Worm (Caenorhabditis elegans): Measurements from ENCODE around the gene srj-45.

The srj-45 gene

DNA sequence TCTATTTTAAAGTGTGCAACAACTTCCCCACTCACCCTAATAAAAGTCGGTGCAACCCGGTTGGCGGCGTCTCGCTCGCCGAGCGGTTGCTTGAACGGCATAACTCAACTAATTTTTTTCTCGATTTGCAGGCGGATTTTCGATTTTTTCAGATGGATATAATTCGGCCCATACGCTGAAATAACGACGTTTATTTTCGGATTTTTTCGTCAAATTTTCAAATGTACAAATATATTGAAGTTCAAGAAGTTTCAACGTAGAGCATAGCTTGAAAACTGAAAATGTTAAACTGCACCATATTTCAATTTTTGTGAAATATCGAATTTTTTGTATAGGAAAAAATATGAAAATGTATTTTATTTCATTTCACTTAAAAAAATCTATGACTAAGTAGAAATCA lies 28.6 kb downstream of the srj-45 start, which contains the start of gene ketn-1:
TSS of gene ketn-1 (minus strand) at position 101 of the 400 bp plus-strand sequence.
- TF ChIP-seq ztf-22 (GFP tag; optimal IDR thresholded peaks at IDR 0.05): no peak
- TF ChIP-seq sptf-2 (GFP tag; optimal IDR thresholded peaks at IDR 0.05): no peak
- no peak for TF ChIP-seq ztf-6 (GFP tag; IDR thresholded peaks at IDR 0.05)
- no peak for TF ChIP-seq cebp-2 (GFP tag; IDR thresholded peaks at IDR 0.05)
- TF ChIP-seq F23B12.7 (tag; optimal IDR thresholded peaks at IDR 0.05; ENCODE audit: insufficient read depth): no peak
- TF ChIP-seq ekl-4 (GFP tag; IDR thresholded peaks at IDR 0.05): no peak
- TF ChIP-seq madf-3 (GFP tag; IDR thresholded peaks at IDR 0.05): no peak
- TF ChIP-seq ceh-27 (GFP tag; optimal IDR thresholded peaks at IDR 0.05): no peak
- TF ChIP-seq nfya-2 (GFP tag; IDR thresholded peaks at IDR 0.05): no peak
- TF ChIP-seq Y56A3A.18 (GFP tag; IDR thresholded peaks at IDR 0.05): no peak
- TF ChIP-seq lin-40 (tag; optimal IDR thresholded peaks at IDR 0.05): no peak
- TF ChIP-seq T07F8.4 (tag; optimal IDR thresholded peaks at IDR 0.05): no peak
- no peak for TF ChIP-seq gei-17 (GFP tag; optimal IDR thresholded peaks at IDR 0.05)

DNA sequence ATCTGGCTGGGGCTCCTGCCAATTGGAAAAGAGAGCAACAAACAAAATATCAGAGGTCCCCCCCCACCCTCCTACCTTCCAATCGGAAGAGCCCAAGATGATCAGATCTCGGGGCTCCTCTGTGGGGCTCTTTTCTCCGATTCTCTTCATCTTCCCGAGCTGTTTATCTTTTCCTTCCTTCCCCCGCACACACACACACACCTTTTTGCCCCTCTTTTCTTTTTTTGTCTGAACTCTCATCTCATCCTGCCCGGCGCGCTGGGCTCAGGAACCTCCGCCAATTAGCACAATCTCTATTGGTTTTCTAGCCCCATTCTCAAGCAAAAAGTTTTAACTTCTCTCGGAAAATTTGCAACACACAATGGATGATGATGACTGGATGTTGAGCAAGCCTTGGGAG lies 33.1 kb downstream of the srj-45 start:
- TF ChIP-seq athp-1 (tag; optimal IDR thresholded peaks at IDR 0.05): no peak
- peak; percentile 57 for TF ChIP-seq zfh-2 (GFP tag; conservative IDR thresholded peaks at IDR 0.05)

DNA sequence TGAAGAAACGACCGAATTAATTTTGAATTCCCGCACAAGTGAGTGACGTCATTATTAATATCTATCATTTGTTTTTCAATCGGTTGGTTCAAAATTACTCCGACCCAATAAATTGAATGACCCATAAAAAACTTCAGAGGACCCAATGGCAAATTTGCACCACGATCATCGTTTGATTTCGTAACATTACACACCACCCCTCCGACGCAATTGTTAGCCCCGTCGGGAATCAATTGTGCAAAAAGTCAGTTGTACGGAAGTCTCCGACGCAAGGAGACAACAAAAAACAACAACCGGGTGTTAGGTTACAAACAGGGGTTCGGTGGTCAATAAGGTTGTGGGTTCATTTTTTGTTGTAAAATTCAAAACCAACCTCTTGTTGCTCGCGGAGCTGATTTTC lies 34.4 kb downstream of the srj-45 start:
- TF ChIP-seq nfya-1 (tag; optimal IDR thresholded peaks at IDR 0.05; ENCODE audit: borderline replicate concordance, insufficient read depth): no peak
- TF ChIP-seq sptf-2 (GFP tag; optimal IDR thresholded peaks at IDR 0.05): no peak
- TF ChIP-seq dpff-1 (tag; optimal IDR thresholded peaks at IDR 0.05): no peak
- no peak for TF ChIP-seq hlh-12 (tag; optimal IDR thresholded peaks at IDR 0.05)
- TF ChIP-seq attf-6 (GFP tag; IDR thresholded peaks at IDR 0.05): no peak
- no peak for TF ChIP-seq madf-3 (GFP tag; IDR thresholded peaks at IDR 0.05)
- TF ChIP-seq B0261.1 (tag; optimal IDR thresholded peaks at IDR 0.05): no peak

DNA sequence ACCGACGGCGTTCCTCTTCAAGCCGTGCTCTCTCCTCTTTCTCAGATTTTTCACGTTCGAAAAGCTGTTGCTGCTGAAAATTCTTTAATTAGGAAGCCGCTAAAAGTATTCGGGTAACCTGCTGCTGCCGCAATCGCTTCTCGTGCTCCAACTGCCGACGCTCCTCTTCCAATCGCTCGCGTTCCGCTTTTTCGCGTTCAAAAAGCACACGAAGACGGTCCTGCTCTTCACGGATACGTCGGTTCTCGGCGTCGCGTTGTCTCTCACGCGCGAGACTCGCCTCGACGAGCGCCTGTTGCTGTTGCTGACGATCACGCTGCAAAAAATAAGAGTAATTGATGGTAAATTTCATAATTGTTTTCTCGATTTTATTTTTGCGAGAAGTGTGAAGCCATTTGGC lies 35.7 kb downstream of the srj-45 start:
- TF ChIP-seq egrh-3 (GFP tag; IDR thresholded peaks at IDR 0.05) (peak; percentile 11; the same call in 1 of the 2 replicates), zfh-2 (GFP tag; conservative IDR thresholded peaks at IDR 0.05) (peak; percentile 65; the same call in 1 of the 2 replicates), sea-2 (GFP tag; IDR thresholded peaks at IDR 0.05) (no peak)

DNA sequence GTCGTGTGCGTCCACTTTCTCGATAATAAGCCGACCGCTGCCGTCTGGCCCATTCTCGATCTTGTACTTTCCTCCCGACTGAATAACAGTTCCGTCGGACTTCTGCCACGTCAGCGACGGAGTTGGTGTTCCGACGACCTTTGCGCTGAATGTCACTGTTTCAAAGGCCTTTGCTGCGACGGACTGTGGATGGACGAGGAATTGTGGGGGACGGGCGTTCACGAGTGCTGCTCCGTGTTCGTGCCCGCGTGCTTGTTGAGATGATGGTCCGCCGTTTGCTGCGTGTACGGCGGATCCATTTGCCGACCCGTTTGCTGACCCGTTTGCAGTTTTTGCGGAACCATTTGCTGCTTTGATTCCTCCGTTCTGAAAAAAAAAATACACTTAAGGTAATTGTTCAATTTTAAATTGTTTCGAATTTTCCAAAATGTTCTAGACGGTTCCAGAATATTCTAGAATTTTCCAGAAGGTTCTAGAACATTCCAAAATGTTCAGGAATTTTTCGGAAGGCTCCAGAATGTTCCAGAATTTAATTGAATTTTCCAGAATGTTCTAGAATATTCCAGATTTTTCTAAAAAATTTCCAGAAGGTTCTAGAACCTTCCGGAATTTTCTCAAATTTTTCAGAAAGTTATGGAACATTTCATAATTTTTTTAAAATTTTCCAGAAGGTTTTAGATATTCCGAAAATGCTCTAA lies 37.1 kb downstream of the srj-45 start:
- TF ChIP-seq hlh-26 (GFP tag; conservative IDR thresholded peaks at IDR 0.05) (no peak), unc-130 (GFP tag; optimal IDR thresholded peaks at IDR 0.05) (no peak), akir-1 (GFP tag; optimal IDR thresholded peaks at IDR 0.05) (no peak), rec-8 (tag; optimal IDR thresholded peaks at IDR 0.05) (no peak), ztf-28 (GFP tag; IDR thresholded peaks at IDR 0.05) (no peak), unc-62 (GFP tag; optimal IDR thresholded peaks at IDR 0.05) (no peak), F23B12.7 (tag; optimal IDR thresholded peaks at IDR 0.05; ENCODE audit: insufficient read depth) (no peak), lir-1 (GFP tag; conservative IDR thresholded peaks at IDR 0.05) (no peak), ztf-25 (GFP tag; IDR thresholded peaks at IDR 0.05) (no peak), madf-6 (GFP tag; IDR thresholded peaks at IDR 0.05) (no peak), zfh-2 (GFP tag; conservative IDR thresholded peaks at IDR 0.05) (peak; percentile 60; the same call in 1 of the 2 replicates), nfya-1 (tag; optimal IDR thresholded peaks at IDR 0.05; ENCODE audit: borderline replicate concordance, insufficient read depth) (no peak), F57A8.1 (GFP tag; optimal IDR thresholded peaks at IDR 0.05) (no peak), lin-26 (GFP tag; IDR thresholded peaks at IDR 0.05) (0 out of 2 replicates have a peak, but pooled peaks have one; percentile 24), nhr-179 (tag; optimal IDR thresholded peaks at IDR 0.05) (no peak), ceh-27 (GFP tag; optimal IDR thresholded peaks at IDR 0.05) (no peak), F33H1.4 (GFP tag; IDR thresholded peaks at IDR 0.05) (no peak), hsf-1 (GFP tag; IDR thresholded peaks at IDR 0.05) (peak; percentile 93), D2030.7 (GFP tag; IDR thresholded peaks at IDR 0.05) (no peak), snpc-3.4 (tag; optimal IDR thresholded peaks at IDR 0.05) (no peak), sptf-2 (GFP tag; optimal IDR thresholded peaks at IDR 0.05) (no peak), hrde-1 (tag; optimal IDR thresholded peaks at IDR 0.05; ENCODE audit: borderline replicate concordance) (no peak), ztf-18 (tag; optimal IDR thresholded peaks at IDR 0.05) (no peak)

Measured in whole organism, young adult.